Fruit fly (Drosophila melanogaster): ENCODE measurements around the gene CG3744.

DNA sequence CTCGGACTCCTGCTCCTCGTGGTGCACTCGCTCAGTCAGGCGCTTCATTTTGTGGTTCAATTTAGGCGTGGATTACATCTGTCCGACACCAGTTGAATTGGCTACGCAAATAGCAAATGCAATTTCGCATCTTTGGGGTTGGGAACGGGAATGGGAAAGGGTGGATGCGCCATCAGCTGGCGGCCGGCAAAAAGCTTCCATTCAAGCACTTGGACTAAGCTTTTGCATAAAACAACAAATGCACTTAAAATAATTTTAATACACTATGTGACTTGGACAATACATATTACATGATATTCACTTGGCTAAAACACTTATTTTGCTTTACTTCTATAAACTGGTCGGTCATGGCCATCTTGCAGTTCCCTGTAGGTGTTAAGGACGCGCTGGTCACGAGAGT lies 20.3 kb downstream of the CG3744 start, which contains the start of gene HDAC11:
- no peak for TF ChIP-seq OdsH (GFP tag; optimal IDR thresholded peaks at IDR 0.05)
- no peak for TF ChIP-seq acj6 (GFP tag; optimal IDR thresholded peaks at IDR 0.05)
- no peak for TF ChIP-seq Met (GFP tag; optimal IDR thresholded peaks at IDR 0.05)
- no peak for TF ChIP-seq CG15336 (GFP tag; IDR thresholded peaks at IDR 0.05)
- TF ChIP-seq lz (GFP tag; optimal IDR thresholded peaks at IDR 0.05) = no peak
- TF ChIP-seq CG7368 (GFP tag; optimal IDR thresholded peaks at IDR 0.05) = no peak
- no peak for TF ChIP-seq Sox102F (GFP tag; optimal IDR thresholded peaks at IDR 0.05)
- no peak for TF ChIP-seq ss (GFP tag; optimal IDR thresholded peaks at IDR 0.05)
- no peak for TF ChIP-seq Hr38 (GFP tag; optimal IDR thresholded peaks at IDR 0.05)
- TF ChIP-seq CG6808 (GFP tag; optimal IDR thresholded peaks at IDR 0.05) = no peak
- no peak for TF ChIP-seq Sox14 (GFP tag; optimal IDR thresholded peaks at IDR 0.05)
- no peak for TF ChIP-seq fd59A (GFP tag; optimal IDR thresholded peaks at IDR 0.05)
- no peak for TF ChIP-seq Hr4 (GFP tag; optimal IDR thresholded peaks at IDR 0.05)
- TF ChIP-seq dsx (GFP tag; optimal IDR thresholded peaks at IDR 0.05; ENCODE audit: poor library complexity, severe bottlenecking) = no peak

Measured in whole organism, prepupa.